Fruit fly (Drosophila melanogaster) whole organism, wandering third instar larva: Measurements from ENCODE around the gene CG11449.

ENCODE experiments used
- Dfd ChIP-seq: fragments of >200 bp; optimal IDR thresholded peaks from 2 replicates; lab custom pipeline; 2017; ENCODE audit warnings: missing biosample characterization, missing genetic modification characterization
- Myc ChIP-seq: fragments of >200 bp; optimal IDR thresholded peaks from 2 replicates; lab custom pipeline; 2017
- OdsH ChIP-seq: fragments of 200-800 bp; sonication (Bioruptor generic); optimal IDR thresholded peaks from 2 replicates; lab custom pipeline; 2016; ENCODE audit warnings: missing biosample characterization, mild to moderate bottlenecking, missing genetic modification characterization
- dl ChIP-seq, 2 experiments: fragments of 175-275, 200-275 bp in 1 of 2; fragments of 200-275 bp in 1 of 2; sonication (Bioruptor generic); optimal IDR thresholded peaks; lab custom pipeline; 2018; ENCODE audit warnings: mild to moderate bottlenecking in 2 of 2, missing biosample characterization in 2 of 2, missing genetic modification characterization in 2 of 2, moderate library complexity in 2 of 2; ENCODE audit not compliant: partially characterized antibody in 2 of 2, insufficient read depth in 1 of 2
- lola ChIP-seq: fragments of >200 bp; optimal IDR thresholded peaks from 2 replicates; lab custom pipeline; 2017; ENCODE audit warnings: missing biosample characterization, missing genetic modification characterization
- pan ChIP-seq: fragments of >200 bp; optimal IDR thresholded peaks from 2 replicates; lab custom pipeline; 2017
- psq ChIP-seq: fragments of 200-800 bp; sonication (Bioruptor generic); optimal IDR thresholded peaks from 3 replicates; lab custom pipeline; 2017; ENCODE audit warnings: missing biosample characterization, mild to moderate bottlenecking, missing genetic modification characterization, moderate library complexity
- sv ChIP-seq: fragments of 200-800 bp; sonication (Bioruptor generic); optimal IDR thresholded peaks from 3 replicates; lab custom pipeline; 2016; ENCODE audit warnings: missing biosample characterization, missing genetic modification characterization

DNA sequence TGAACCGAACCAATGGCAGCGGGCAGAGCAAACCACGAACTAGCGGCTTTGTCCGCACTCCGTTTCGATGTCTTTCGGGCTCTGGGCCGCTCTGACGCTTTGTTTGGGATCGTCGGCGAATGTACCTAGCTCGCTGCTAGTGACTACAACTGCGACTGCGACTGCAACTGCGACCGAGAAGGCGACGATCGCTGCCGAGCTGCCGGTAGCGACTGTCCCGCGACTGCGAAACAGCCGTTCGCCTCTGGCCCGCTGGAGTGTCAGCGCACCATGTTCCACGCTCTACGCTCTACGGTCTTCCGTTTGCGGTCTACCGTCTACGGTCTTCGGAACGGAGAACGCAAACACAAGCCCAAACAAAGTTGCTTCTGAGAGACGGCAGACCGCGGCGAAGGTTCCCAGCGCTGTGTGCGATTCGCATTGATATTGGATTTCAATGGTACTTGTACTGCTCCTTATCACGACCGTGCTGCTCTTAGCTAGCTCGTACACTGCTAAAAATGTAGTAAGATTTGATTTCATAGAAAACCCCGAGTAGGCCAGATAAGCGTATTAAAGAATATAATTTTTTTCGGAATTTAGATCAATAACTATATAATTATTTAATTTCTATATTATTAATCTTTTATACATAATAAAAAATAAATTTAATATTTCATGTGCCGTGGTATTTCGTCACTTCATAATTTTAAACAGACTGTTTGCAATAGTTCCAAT lies 6.9 kb downstream of the CG11449 start, which contains the start of gene laza:
- TF ChIP-seq pan (lab: Kevin White, UChicago), result no peak
- TF ChIP-seq lola (GFP tag; lab: Kevin White, UChicago), result no peak
- TF ChIP-seq OdsH (GFP tag; lab: Kevin White, UChicago), result no peak
- no peak for TF ChIP-seq Dfd (GFP tag; lab: Kevin White, UChicago)
- no peak for TF ChIP-seq psq (GFP tag; lab: Kevin White, UChicago)
- no peak for TF ChIP-seq sv (GFP tag; lab: Kevin White, UChicago)
- TF ChIP-seq dl (GFP tag; optimal IDR thresholded peaks at IDR 0.05; lab: Kevin White, UChicago; ENCODE audit: insufficient read depth in 1 of 2, partially characterized antibody in 2 of 2), result no peak
- TF ChIP-seq Myc (lab: Kevin White, UChicago), result no peak
